Fruit fly (Drosophila melanogaster): Measurements from ENCODE around the gene IP3K1.

DNA sequence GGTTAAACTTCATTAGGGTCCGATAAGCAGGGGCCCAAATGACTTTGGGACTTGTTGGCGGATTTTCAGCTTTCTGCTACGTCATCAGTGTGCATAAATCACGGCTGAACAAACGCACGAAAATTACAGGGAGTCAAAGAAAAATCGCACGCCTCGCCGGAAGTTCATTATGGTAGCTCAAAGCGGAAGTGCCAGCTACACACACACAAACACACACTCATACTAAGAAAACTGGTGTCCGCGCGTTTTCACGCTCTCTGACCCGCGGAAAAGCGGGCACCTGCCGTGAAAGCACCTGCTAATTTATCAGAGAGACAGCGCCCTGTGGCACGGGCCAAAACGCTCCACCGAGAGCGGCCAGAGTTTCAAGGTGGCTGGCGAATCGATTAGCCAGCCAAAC lies 44.8 kb upstream of the IP3K1 start:
- TF ChIP-seq Max (GFP tag; optimal IDR thresholded peaks at IDR 0.05) = no peak
- no peak for TF ChIP-seq CG2889 (GFP tag; IDR thresholded peaks at IDR 0.05)
- no peak for TF ChIP-seq gfzf (GFP tag; optimal IDR thresholded peaks at IDR 0.05)
- no peak for TF ChIP-seq CG3995 (GFP tag; optimal IDR thresholded peaks at IDR 0.05)
- no peak for TF ChIP-seq CG7786 (GFP tag; optimal IDR thresholded peaks at IDR 0.05)
- no peak for TF ChIP-seq CG32767 (GFP tag; IDR thresholded peaks at IDR 0.05)
- no peak for TF ChIP-seq ap (GFP tag; IDR thresholded peaks at IDR 0.05)
- no peak for TF ChIP-seq nau (GFP tag; optimal IDR thresholded peaks at IDR 0.05)
- no peak for TF ChIP-seq pnt (GFP tag; optimal IDR thresholded peaks at IDR 0.05)
